Fruit fly (Drosophila melanogaster) S2 (cell line): ENCODE measurements around the gene Pebp1.

Experiments
- CG8478 ChIP-seq: fragments of >200 bp; optimal IDR thresholded peaks from 2 replicates; lab custom pipeline; 2018
- CTCF ChIP-seq, 2 experiments: fragments of >200 bp; optimal IDR thresholded peaks; 2 replicates each; lab custom pipeline; 2018

DNA sequence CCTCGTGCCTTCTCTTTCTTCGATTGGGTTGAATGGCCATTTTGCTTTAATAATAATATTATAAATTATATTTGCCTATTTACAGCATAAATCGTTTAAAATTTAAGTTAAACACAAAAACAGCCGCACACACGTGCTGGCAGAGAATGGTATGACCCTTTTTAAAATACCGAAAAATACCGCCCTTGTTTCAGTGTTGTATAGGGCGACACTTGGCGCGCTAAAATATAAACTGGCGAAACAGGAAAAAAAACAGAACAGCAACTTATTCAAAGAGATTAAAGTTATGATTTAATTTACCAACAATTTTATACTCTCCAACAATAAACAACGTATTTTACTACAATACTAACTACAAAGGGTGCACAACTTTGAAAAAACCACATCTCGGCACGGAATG is 19.3 kb upstream of the Pebp1 start, which contains the start of gene CG12499:
- no peak for TF ChIP-seq CTCF (optimal IDR thresholded peaks at IDR 0.05; lab: Kevin White, UChicago)
- no peak for TF ChIP-seq CG8478 (lab: Kevin White, UChicago)
